Worm (Caenorhabditis elegans): ENCODE measurements around the gene ell-1.

Gene ell-1

ce11 chrIV:4413114-4413513 lies 18.9 kb downstream of the ell-1 start:
- TF ChIP-seq ceh-13 (GFP tag; optimal IDR thresholded peaks at IDR 0.05) (no peak), tra-4 (tag; optimal IDR thresholded peaks at IDR 0.05) (no peak), sea-1 (GFP tag; conservative IDR thresholded peaks at IDR 0.05) (no peak), ama-1 (optimal IDR thresholded peaks at IDR 0.05) (no peak), F13C5.2 (tag; optimal IDR thresholded peaks at IDR 0.05) (no peak), aly-1 (tag; optimal IDR thresholded peaks at IDR 0.05) (no peak), pes-1 (GFP tag; IDR thresholded peaks at IDR 0.05) (no peak), tbx-37 (GFP tag; conservative IDR thresholded peaks at IDR 0.05) (no peak), tbx-11 (GFP tag; IDR thresholded peaks at IDR 0.05) (no peak), ets-7 (tag; optimal IDR thresholded peaks at IDR 0.05) (no peak), hmg-4 (GFP tag; optimal IDR thresholded peaks at IDR 0.05) (no peak), hmbx-1 (tag; optimal IDR thresholded peaks at IDR 0.05) (no peak), hnd-1 (tag; optimal IDR thresholded peaks at IDR 0.05) (no peak), B0310.2 (tag; optimal IDR thresholded peaks at IDR 0.05) (no peak), scrt-1 (GFP tag; IDR thresholded peaks at IDR 0.05) (no peak)

ce11 chrIV:4422029-4422428 lies 27.8 kb downstream of the ell-1 start, which contains the start of gene clec-175:
clec-175 (plus strand) TSS chrIV:4422329.
- no peak for TF ChIP-seq pes-1 (GFP tag; IDR thresholded peaks at IDR 0.05)
- no peak for TF ChIP-seq scrt-1 (GFP tag; IDR thresholded peaks at IDR 0.05)
- TF ChIP-seq ceh-36 (tag; optimal IDR thresholded peaks at IDR 0.05) = no peak
- TF ChIP-seq hmg-4 (GFP tag; optimal IDR thresholded peaks at IDR 0.05) = no peak
- no peak for TF ChIP-seq hnd-1 (tag; optimal IDR thresholded peaks at IDR 0.05)
- no peak for TF ChIP-seq tbx-11 (GFP tag; IDR thresholded peaks at IDR 0.05)
- no peak for TF ChIP-seq flt-1 (GFP tag; IDR thresholded peaks at IDR 0.05)
- no peak for TF ChIP-seq hmbx-1 (tag; optimal IDR thresholded peaks at IDR 0.05)
- TF ChIP-seq ets-7 (tag; optimal IDR thresholded peaks at IDR 0.05) = no peak

DNA sequence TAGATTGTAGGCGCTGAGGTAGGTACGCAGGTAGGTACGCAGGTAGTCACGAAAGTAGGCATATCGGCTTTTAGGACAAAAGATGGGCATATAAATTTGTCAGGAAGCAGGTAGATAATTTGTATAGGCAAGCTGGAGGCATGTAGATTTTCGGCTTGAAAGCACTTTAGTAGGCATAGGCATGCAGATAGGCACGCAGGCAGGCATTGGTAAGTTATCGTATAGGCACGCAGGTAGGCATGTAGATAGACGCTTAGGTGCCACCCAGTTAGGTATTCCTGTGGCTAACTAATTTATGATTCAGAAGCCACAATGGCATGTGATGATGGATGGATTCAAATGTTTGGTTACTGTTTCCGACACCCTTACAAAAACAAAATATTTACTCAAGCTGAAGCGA lies 28.8 kb downstream of the ell-1 start:
- TF ChIP-seq tbx-37 (GFP tag; conservative IDR thresholded peaks at IDR 0.05) (no peak), ets-7 (tag; optimal IDR thresholded peaks at IDR 0.05) (no peak), hnd-1 (tag; optimal IDR thresholded peaks at IDR 0.05) (no peak), pes-1 (GFP tag; IDR thresholded peaks at IDR 0.05) (no peak), hmbx-1 (tag; optimal IDR thresholded peaks at IDR 0.05) (no peak), sea-1 (GFP tag; conservative IDR thresholded peaks at IDR 0.05) (no peak)

ce11 chrIV:4423885-4424284 lies 29.7 kb downstream of the ell-1 start:
- no peak for TF ChIP-seq aly-1 (tag; optimal IDR thresholded peaks at IDR 0.05)
- no peak for TF ChIP-seq tra-4 (tag; optimal IDR thresholded peaks at IDR 0.05)
- TF ChIP-seq B0310.2 (tag; optimal IDR thresholded peaks at IDR 0.05) = no peak
- no peak for TF ChIP-seq F13C5.2 (tag; optimal IDR thresholded peaks at IDR 0.05)
- no peak for TF ChIP-seq tbx-11 (GFP tag; IDR thresholded peaks at IDR 0.05)
- TF ChIP-seq hmbx-1 (tag; optimal IDR thresholded peaks at IDR 0.05) = no peak
- TF ChIP-seq scrt-1 (GFP tag; IDR thresholded peaks at IDR 0.05) = no peak
- no peak for TF ChIP-seq ceh-13 (GFP tag; optimal IDR thresholded peaks at IDR 0.05)
- TF ChIP-seq ama-1 (optimal IDR thresholded peaks at IDR 0.05) = no peak
- no peak for TF ChIP-seq hnd-1 (tag; optimal IDR thresholded peaks at IDR 0.05)
- TF ChIP-seq ets-7 (tag; optimal IDR thresholded peaks at IDR 0.05) = no peak
- TF ChIP-seq flt-1 (GFP tag; IDR thresholded peaks at IDR 0.05) = no peak
- TF ChIP-seq tbx-37 (GFP tag; conservative IDR thresholded peaks at IDR 0.05) = no peak
- TF ChIP-seq ceh-36 (tag; optimal IDR thresholded peaks at IDR 0.05) = no peak
- no peak for TF ChIP-seq hmg-4 (GFP tag; optimal IDR thresholded peaks at IDR 0.05)
- TF ChIP-seq sea-1 (GFP tag; conservative IDR thresholded peaks at IDR 0.05) = no peak
- no peak for TF ChIP-seq pes-1 (GFP tag; IDR thresholded peaks at IDR 0.05)

DNA sequence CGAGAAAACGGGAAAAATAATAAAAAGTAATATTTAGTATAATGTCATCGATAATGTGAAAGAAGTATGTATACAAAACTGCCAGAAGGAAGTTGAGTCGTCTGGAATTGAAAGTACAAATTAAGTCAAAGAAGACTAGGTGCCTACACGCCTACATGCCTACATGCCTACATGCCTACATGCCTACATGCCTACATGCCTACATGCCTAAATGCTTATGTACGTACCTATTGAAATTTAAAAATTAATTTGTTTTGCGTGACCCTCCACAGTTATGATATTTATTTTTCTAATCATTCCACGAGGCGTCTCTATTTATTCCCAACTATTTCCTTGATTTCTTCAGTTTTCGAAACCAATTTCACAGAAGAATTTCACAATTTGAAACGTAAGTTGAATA lies 35.7 kb downstream of the ell-1 start, which contains the start of the genes str-185 and R08C7.5:
Gene str-185, minus strand, starts transcription at position 101 of the 400 bp plus-strand sequence.
Gene R08C7.5, plus strand, starts transcription at position 329 of the 400 bp plus-strand sequence.
- TF ChIP-seq hmg-4 (GFP tag; optimal IDR thresholded peaks at IDR 0.05) (no peak), scrt-1 (GFP tag; IDR thresholded peaks at IDR 0.05) (no peak), ceh-13 (GFP tag; optimal IDR thresholded peaks at IDR 0.05) (no peak), tbx-37 (GFP tag; conservative IDR thresholded peaks at IDR 0.05) (no peak), B0310.2 (tag; optimal IDR thresholded peaks at IDR 0.05) (no peak), flt-1 (GFP tag; IDR thresholded peaks at IDR 0.05) (no peak), tra-4 (tag; optimal IDR thresholded peaks at IDR 0.05) (no peak), F13C5.2 (tag; optimal IDR thresholded peaks at IDR 0.05) (no peak), hnd-1 (tag; optimal IDR thresholded peaks at IDR 0.05) (no peak), ceh-36 (tag; optimal IDR thresholded peaks at IDR 0.05) (no peak), tbx-11 (GFP tag; IDR thresholded peaks at IDR 0.05) (no peak)

ce11 chrIV:4434441-4435084 lies 40.4 kb downstream of the ell-1 start, which contains the start of the genes R08C7.8 and R08C7.4:
R08C7.8 (minus strand) TSS chrIV:4434541.
R08C7.4 (plus strand) TSS chrIV:4435034.
- TF ChIP-seq sea-1 (GFP tag; conservative IDR thresholded peaks at IDR 0.05) (no peak), flt-1 (GFP tag; IDR thresholded peaks at IDR 0.05) (no peak)

DNA sequence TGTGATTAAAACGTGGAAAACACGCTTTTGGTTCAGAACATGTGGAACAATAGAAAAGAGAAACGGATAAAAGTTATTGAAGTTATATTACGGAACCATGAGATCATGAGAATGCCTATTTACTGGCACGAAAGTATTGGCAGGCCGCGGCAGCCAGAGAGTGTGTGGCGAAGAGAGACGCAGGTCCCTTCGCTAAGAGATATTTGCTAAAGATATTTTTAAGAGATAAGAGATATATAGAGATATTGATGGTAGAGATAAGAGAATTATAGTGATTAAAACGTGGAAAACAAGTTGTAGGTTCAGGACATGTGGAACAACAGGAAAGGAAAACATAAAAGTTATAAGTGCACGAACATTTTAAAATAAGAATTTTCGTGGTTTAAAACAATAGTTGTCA lies 43.6 kb downstream of the ell-1 start:
- TF ChIP-seq scrt-1 (GFP tag; IDR thresholded peaks at IDR 0.05) = no peak
- no peak for TF ChIP-seq ceh-13 (GFP tag; optimal IDR thresholded peaks at IDR 0.05)
- TF ChIP-seq flt-1 (GFP tag; IDR thresholded peaks at IDR 0.05) = no peak
- TF ChIP-seq tbx-37 (GFP tag; conservative IDR thresholded peaks at IDR 0.05) = no peak
- no peak for TF ChIP-seq tbx-11 (GFP tag; IDR thresholded peaks at IDR 0.05)
- no peak for TF ChIP-seq ets-7 (tag; optimal IDR thresholded peaks at IDR 0.05)
- no peak for TF ChIP-seq F13C5.2 (tag; optimal IDR thresholded peaks at IDR 0.05)
- TF ChIP-seq hnd-1 (tag; optimal IDR thresholded peaks at IDR 0.05) = no peak
- TF ChIP-seq B0310.2 (tag; optimal IDR thresholded peaks at IDR 0.05) = no peak

DNA sequence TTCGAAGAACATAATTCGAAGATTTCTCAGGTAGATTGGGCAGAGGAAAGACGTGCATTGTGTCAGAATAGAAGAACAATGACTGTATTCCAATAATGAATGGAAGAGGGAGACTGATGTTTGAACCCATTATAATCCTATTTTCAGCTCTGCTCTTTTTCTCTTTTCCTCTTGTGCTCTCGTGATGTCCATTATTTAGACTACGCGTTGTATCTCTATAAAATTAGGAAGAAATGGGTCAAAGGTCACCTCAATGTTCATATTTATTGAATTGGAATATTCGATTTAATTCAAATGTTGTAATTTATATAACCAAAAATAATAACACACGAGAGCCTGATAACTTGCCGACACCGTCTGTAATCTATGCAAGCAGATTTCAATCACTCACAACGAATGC lies 45.0 kb downstream of the ell-1 start, which contains the start of gene fbxb-74:
Gene fbxb-74, minus strand, starts transcription at position 101 of the 400 bp plus-strand sequence.
- TF ChIP-seq F13C5.2 (tag; optimal IDR thresholded peaks at IDR 0.05) = no peak
- no peak for TF ChIP-seq B0310.2 (tag; optimal IDR thresholded peaks at IDR 0.05)
- no peak for TF ChIP-seq pes-1 (GFP tag; IDR thresholded peaks at IDR 0.05)
- TF ChIP-seq ama-1 (optimal IDR thresholded peaks at IDR 0.05) = no peak
- no peak for TF ChIP-seq hmg-4 (GFP tag; optimal IDR thresholded peaks at IDR 0.05)
- no peak for TF ChIP-seq ceh-36 (tag; optimal IDR thresholded peaks at IDR 0.05)
- no peak for TF ChIP-seq ceh-13 (GFP tag; optimal IDR thresholded peaks at IDR 0.05)
- TF ChIP-seq tbx-11 (GFP tag; IDR thresholded peaks at IDR 0.05) = no peak
- TF ChIP-seq hmbx-1 (tag; optimal IDR thresholded peaks at IDR 0.05) = no peak
- TF ChIP-seq aly-1 (tag; optimal IDR thresholded peaks at IDR 0.05) = no peak
- TF ChIP-seq sea-1 (GFP tag; conservative IDR thresholded peaks at IDR 0.05) = no peak
- TF ChIP-seq ets-7 (tag; optimal IDR thresholded peaks at IDR 0.05) = no peak
- TF ChIP-seq scrt-1 (GFP tag; IDR thresholded peaks at IDR 0.05) = no peak
- no peak for TF ChIP-seq hnd-1 (tag; optimal IDR thresholded peaks at IDR 0.05)
- no peak for TF ChIP-seq tra-4 (tag; optimal IDR thresholded peaks at IDR 0.05)

Measured in whole organism, early embryonic.